Fruit fly (Drosophila melanogaster) whole organism, embryonic: ENCODE results near the gene AlaRS.

Source experiments
- CG12071 ChIP-seq: fragments of 200-800 bp; sonication (Bioruptor generic); optimal IDR thresholded peaks from 3 replicates; lab custom pipeline; 2018; ENCODE audit warnings: missing biosample characterization, mild to moderate bottlenecking, missing genetic modification characterization
- CG12219 ChIP-seq: fragments of 200-800 bp; sonication (Bioruptor generic); optimal IDR thresholded peaks from 3 replicates; lab custom pipeline; 2018; ENCODE audit warnings: missing biosample characterization, mild to moderate bottlenecking, missing genetic modification characterization
- CG12236 ChIP-seq: fragments of 200-800 bp; sonication (Bioruptor generic); optimal IDR thresholded peaks from 2 replicates; lab custom pipeline; 2016; ENCODE audit warnings: missing biosample characterization, missing genetic modification characterization
- CG14441 ChIP-seq: fragments of 200-800 bp; sonication (Bioruptor generic); IDR thresholded peaks from 2 replicates; pipeline ENCODE4 v1.3.6; 2022; ENCODE audit warnings: missing biosample characterization, missing genetic modification characterization
- CG15514 ChIP-seq: fragments of 200-800 bp; sonication (Bioruptor generic); optimal IDR thresholded peaks from 3 replicates; lab custom pipeline; 2017; ENCODE audit warnings: missing biosample characterization, missing genetic modification characterization, mild to moderate bottlenecking, moderate library complexity, missing genetic modification reagents
- CG17186 ChIP-seq: fragments of 200-800 bp; sonication (Bioruptor generic); optimal IDR thresholded peaks from 3 replicates; lab custom pipeline; 2017; ENCODE audit warnings: missing biosample characterization, missing genetic modification reagents, missing genetic modification characterization
- CG18262 ChIP-seq: fragments of 200-800 bp; optimal IDR thresholded peaks from 3 replicates; lab custom pipeline; 2019; ENCODE audit warnings: missing biosample characterization, mild to moderate bottlenecking, missing genetic modification characterization, moderate library complexity
- CG18599 ChIP-seq: fragments of 200-800 bp; sonication (Bioruptor generic); optimal IDR thresholded peaks from 3 replicates; lab custom pipeline; 2017; ENCODE audit warnings: missing biosample characterization, missing genetic modification characterization, mild to moderate bottlenecking, moderate library complexity, missing genetic modification reagents
- CG2199 ChIP-seq: fragments of 200-800 bp; sonication (Bioruptor generic); IDR thresholded peaks from 3 replicates; pipeline ENCODE4 v1.3.6; 2022; ENCODE audit warnings: missing biosample characterization, missing genetic modification characterization
- CG30403 ChIP-seq: fragments of 200-800 bp; sonication (Bioruptor generic); optimal IDR thresholded peaks from 3 replicates; lab custom pipeline; 2016; ENCODE audit warnings: missing biosample characterization, missing genetic modification characterization
- CG3281 ChIP-seq: fragments of 200-800 bp; sonication (Bioruptor generic); optimal IDR thresholded peaks from 3 replicates; lab custom pipeline; 2017; ENCODE audit warnings: missing biosample characterization, mild to moderate bottlenecking, missing genetic modification characterization
- CG3995 ChIP-seq: fragments of 200-800 bp; sonication (Bioruptor generic); optimal IDR thresholded peaks from 3 replicates; lab custom pipeline; 2016; ENCODE audit warnings: missing biosample characterization, missing genetic modification characterization
- CG7556 ChIP-seq: fragments of 200-800 bp; sonication (Bioruptor generic); optimal IDR thresholded peaks from 2 replicates; lab custom pipeline; 2017; ENCODE audit warnings: missing biosample characterization, mild to moderate bottlenecking, missing genetic modification characterization
- CG9437 ChIP-seq: fragments of 200-800 bp; sonication (Bioruptor generic); optimal IDR thresholded peaks from 2 replicates; lab custom pipeline; 2018; ENCODE audit warnings: missing biosample characterization, mild to moderate bottlenecking, missing genetic modification characterization
- CkIIα-i1 ChIP-seq: fragments of 200-800 bp; sonication (Bioruptor generic); IDR thresholded peaks from 2 replicates; pipeline ENCODE4 v1.3.6; 2022; ENCODE audit warnings: missing biosample characterization, missing genetic modification characterization
- D19A ChIP-seq: fragments of 200-800 bp; optimal IDR thresholded peaks from 3 replicates; lab custom pipeline; 2019; ENCODE audit warnings: missing biosample characterization, mild to moderate bottlenecking, missing genetic modification characterization, moderate library complexity
- Fer2 ChIP-seq: fragments of 200-800 bp; sonication (Bioruptor generic); optimal IDR thresholded peaks from 2 replicates; lab custom pipeline; 2018; ENCODE audit warnings: missing biosample characterization, mild to moderate bottlenecking, missing genetic modification characterization, moderate library complexity
- GATAe ChIP-seq: fragments of 200-800 bp; sonication (Bioruptor generic); conservative IDR thresholded peaks from 2 replicates; pipeline ENCODE4 v1.3.6; 2022; ENCODE audit warnings: missing biosample characterization, missing genetic modification characterization
- Gsc ChIP-seq: fragments of 200-800 bp; sonication (Bioruptor generic); IDR thresholded peaks from 2 replicates; pipeline ENCODE4 v1.3.6; 2022; ENCODE audit warnings: missing biosample characterization, missing genetic modification characterization
- HLHmδ ChIP-seq: fragments of 200-800 bp; sonication (Bioruptor generic); optimal IDR thresholded peaks from 2 replicates; lab custom pipeline; 2018; ENCODE audit warnings: missing biosample characterization, mild to moderate bottlenecking, missing genetic modification characterization, moderate library complexity
- HmgZ ChIP-seq: fragments of 200-800 bp; sonication (Bioruptor generic); optimal IDR thresholded peaks from 2 replicates; lab custom pipeline; 2018; ENCODE audit warnings: missing biosample characterization, mild to moderate bottlenecking, missing genetic modification characterization
- MBD-R2 ChIP-seq: fragments of 200-800 bp; sonication (Bioruptor generic); IDR thresholded peaks from 2 replicates; pipeline ENCODE4 v1.3.6; 2022; ENCODE audit warnings: missing biosample characterization, missing genetic modification characterization
- Poxn ChIP-seq: fragments of 200-800 bp; sonication (Bioruptor generic); IDR thresholded peaks from 2 replicates; pipeline ENCODE4 v1.3.6; 2022; ENCODE audit warnings: missing biosample characterization, missing genetic modification characterization
- Side ChIP-seq: fragments of 200-800 bp; sonication (Bioruptor generic); optimal IDR thresholded peaks from 2 replicates; lab custom pipeline; 2016; ENCODE audit warnings: missing biosample characterization, missing genetic modification characterization
- Six4 ChIP-seq: fragments of 200-800 bp; sonication (Bioruptor generic); optimal IDR thresholded peaks from 2 replicates; lab custom pipeline; 2016; ENCODE audit warnings: missing biosample characterization, missing genetic modification characterization
- Sox102F ChIP-seq: fragments of 200-800 bp; sonication (Bioruptor generic); optimal IDR thresholded peaks from 2 replicates; lab custom pipeline; 2018; ENCODE audit warnings: missing biosample characterization, mild to moderate bottlenecking, missing genetic modification characterization, moderate library complexity
- Ssrp ChIP-seq: fragments of 200-800 bp; sonication (Bioruptor generic); optimal IDR thresholded peaks from 2 replicates; lab custom pipeline; 2018; ENCODE audit warnings: missing biosample characterization, mild to moderate bottlenecking, missing genetic modification characterization, moderate library complexity
- Stat92E ChIP-seq, 3 experiments: fragments of >200 bp in 2 of 3; fragments of 200-800 bp in 1 of 3; sonication (Bioruptor generic) in 1 of 3; optimal IDR thresholded peaks; 2 replicates each; lab custom pipeline; 2017 to 2019; ENCODE audit warnings: missing biosample characterization in 3 of 3, missing genetic modification characterization in 3 of 3, mild to moderate bottlenecking in 1 of 3, moderate library complexity in 1 of 3
- amos ChIP-seq: fragments of 200-800 bp; sonication (Bioruptor generic); IDR thresholded peaks from 2 replicates; pipeline ENCODE4 v1.3.6; 2022; ENCODE audit warnings: missing biosample characterization, missing genetic modification characterization; ENCODE audit not compliant: partially characterized antibody
- aop ChIP-seq: fragments of 200-800 bp; sonication (Bioruptor generic); IDR thresholded peaks from 2 replicates; pipeline ENCODE4 v1.3.6; 2022; ENCODE audit warnings: missing biosample characterization, missing genetic modification characterization
- chif ChIP-seq, 2 experiments: fragments of 200-800 bp; sonication (Bioruptor generic); optimal IDR thresholded peaks; 3 replicates each; lab custom pipeline; 2016; ENCODE audit warnings: missing biosample characterization in 2 of 2, missing genetic modification characterization in 2 of 2
- dmrt99B ChIP-seq: fragments of 200-800 bp; sonication (Bioruptor generic); optimal IDR thresholded peaks from 2 replicates; lab custom pipeline; 2018; ENCODE audit warnings: missing biosample characterization, mild to moderate bottlenecking, missing genetic modification characterization, moderate library complexity
- eve ChIP-seq, 2 experiments: fragments of >200 bp; optimal IDR thresholded peaks; 2 replicates each; lab custom pipeline; 2017; ENCODE audit warnings: missing biosample characterization in 2 of 2, missing genetic modification characterization in 2 of 2
- grau ChIP-seq: fragments of 200-800 bp; optimal IDR thresholded peaks from 3 replicates; lab custom pipeline; 2019; ENCODE audit warnings: missing biosample characterization, mild to moderate bottlenecking, missing genetic modification characterization, moderate library complexity
- ind ChIP-seq: fragments of 200-800 bp; sonication (Bioruptor generic); optimal IDR thresholded peaks from 3 replicates; lab custom pipeline; 2016; ENCODE audit warnings: missing biosample characterization, missing genetic modification characterization
- org-1 ChIP-seq: fragments of 200-800 bp; sonication (Bioruptor generic); optimal IDR thresholded peaks from 2 replicates; lab custom pipeline; 2017; ENCODE audit warnings: missing biosample characterization, missing genetic modification characterization
- pfk ChIP-seq: fragments of 200-800 bp; sonication (Bioruptor generic); optimal IDR thresholded peaks from 2 replicates; lab custom pipeline; 2018; ENCODE audit warnings: missing biosample characterization, mild to moderate bottlenecking, missing genetic modification characterization, moderate library complexity
- pho ChIP-seq: fragments of 200-800 bp; sonication (Bioruptor generic); optimal IDR thresholded peaks from 2 replicates; lab custom pipeline; 2016; ENCODE audit warnings: missing biosample characterization, missing genetic modification characterization
- pnt ChIP-seq: fragments of 200-800 bp; sonication (Bioruptor generic); optimal IDR thresholded peaks from 3 replicates; lab custom pipeline; 2016; ENCODE audit warnings: missing biosample characterization, missing genetic modification characterization
- pros ChIP-seq: fragments of 200-800 bp; sonication (Bioruptor generic); optimal IDR thresholded peaks from 3 replicates; lab custom pipeline; 2019; ENCODE audit warnings: missing biosample characterization, mild to moderate bottlenecking, missing genetic modification characterization, moderate library complexity
- row ChIP-seq: fragments of 200-800 bp; sonication (Bioruptor generic); IDR thresholded peaks from 3 replicates; pipeline ENCODE4 v1.3.6; 2022; ENCODE audit warnings: missing biosample characterization, missing genetic modification characterization
- run ChIP-seq: fragments of 200-800 bp; sonication (Bioruptor generic); optimal IDR thresholded peaks from 3 replicates; lab custom pipeline; 2018; ENCODE audit warnings: missing biosample characterization, mild to moderate bottlenecking, missing genetic modification characterization
- sisA ChIP-seq: fragments of 200-800 bp; sonication (Bioruptor generic); IDR thresholded peaks from 2 replicates; pipeline ENCODE4 v1.3.6; 2022; ENCODE audit warnings: missing biosample characterization, missing genetic modification characterization
- ssp ChIP-seq: fragments of 200-800 bp; sonication (Bioruptor generic); IDR thresholded peaks from 2 replicates; pipeline ENCODE4 v1.3.6; 2022; ENCODE audit warnings: missing biosample characterization, missing genetic modification characterization
- unc-4 ChIP-seq: fragments of 200-800 bp; sonication (Bioruptor generic); IDR thresholded peaks from 2 replicates; pipeline ENCODE4 v1.3.6; 2022; ENCODE audit warnings: missing biosample characterization, missing genetic modification characterization; ENCODE audit not compliant: partially characterized antibody
- zen ChIP-seq: fragments of 200-800 bp; sonication (Bioruptor generic); optimal IDR thresholded peaks from 3 replicates; lab custom pipeline; 2018; ENCODE audit warnings: missing biosample characterization, mild to moderate bottlenecking, missing genetic modification characterization, moderate library complexity

Gene AlaRS

dm6 chr2L:8362273-8362954 is 19.1 kb downstream of the AlaRS start, which contains the start of gene CG7627 (continued):
- TF ChIP-seq CG12236 (no peak), eve (GFP tag; optimal IDR thresholded peaks at IDR 0.05; lab: Kevin White, UChicago) (peak in 1 of 2 experiments; percentile 82), D19A (tag; lab: Kevin White, UChicago) (peak; percentile 33), Fer2 (tag; lab: Kevin White, UChicago) (peak; percentile 58), unc-4 (GFP tag; lab: Robert Waterston, UW) (no peak), CG3995 (peak; percentile 7), Gsc (GFP tag; lab: Robert Waterston, UW) (no peak), CG3281 (GFP tag; lab: Kevin White, UChicago) (peak; percentile 81), sisA (GFP tag; lab: Robert Waterston, UW) (peak; percentile 79), CG7556 (GFP tag; lab: Kevin White, UChicago) (peak; percentile 85), Poxn (GFP tag; lab: Robert Waterston, UW) (peak; percentile 70), run (tag; lab: Kevin White, UChicago) (peak; percentile 35), Six4 (GFP tag; lab: Kevin White, UChicago) (peak; percentile 59), chif (GFP tag; optimal IDR thresholded peaks at IDR 0.05; lab: Kevin White, UChicago) (peak; percentile 56 to 76)

dm6 chr2L:8361204-8361952 is 20.2 kb downstream of the AlaRS start:
- no peak for TF ChIP-seq Stat92E (GFP tag; optimal IDR thresholded peaks at IDR 0.05; lab: Kevin White, UChicago)
- TF ChIP-seq grau, result peak; percentile 87
- no peak for TF ChIP-seq ssp (GFP tag; lab: Robert Waterston, UW)
- TF ChIP-seq HmgZ (tag; lab: Kevin White, UChicago), result no peak
- no peak for TF ChIP-seq CG15514 (GFP tag; lab: Kevin White, UChicago)
- peak; percentile 15 for TF ChIP-seq pho (GFP tag; lab: Kevin White, UChicago)
- no peak for TF ChIP-seq amos (GFP tag; lab: Robert Waterston, UW)
- TF ChIP-seq CG18262, result peak; percentile 43
- no peak for TF ChIP-seq CG14441 (GFP tag; lab: Robert Waterston, UW)
- peak; percentile 51 for TF ChIP-seq pros (GFP tag; lab: Kevin White, UChicago)
- no peak for TF ChIP-seq CkIIα-i1 (GFP tag; lab: Robert Waterston, UW)
- TF ChIP-seq CG12071 (GFP tag; lab: Kevin White, UChicago), result no peak
- no peak for TF ChIP-seq zen (tag; lab: Kevin White, UChicago)
- TF ChIP-seq MBD-R2 (GFP tag; lab: Robert Waterston, UW), result peak; percentile 20; the same call in 1 of the 2 replicates
- no peak for TF ChIP-seq CG17186 (GFP tag; lab: Kevin White, UChicago)
- peak; percentile 6 for TF ChIP-seq org-1
- TF ChIP-seq pfk (GFP tag; lab: Kevin White, UChicago), result peak; percentile 12
- no peak for TF ChIP-seq Side (GFP tag; lab: Kevin White, UChicago)
- TF ChIP-seq CG18599 (GFP tag; lab: Kevin White, UChicago), result peak; percentile 53
- peak; percentile 38; the same call in 1 of the 3 replicates for TF ChIP-seq CG2199 (GFP tag; lab: Robert Waterston, UW)
- TF ChIP-seq CG9437 (GFP tag; lab: Kevin White, UChicago), result no peak
- TF ChIP-seq CG12219 (GFP tag; lab: Kevin White, UChicago), result no peak
- peak; percentile 41; the same call in 2 of the 3 replicates for TF ChIP-seq row (GFP tag; lab: Robert Waterston, UW)
- peak; percentile 44 for TF ChIP-seq CG7556 (GFP tag; lab: Kevin White, UChicago)
- TF ChIP-seq aop (GFP tag; lab: Robert Waterston, UW), result no peak
- TF ChIP-seq GATAe (GFP tag; lab: Robert Waterston, UW), result no peak
- TF ChIP-seq sisA (GFP tag; lab: Robert Waterston, UW), result peak; percentile 44; the same call in 1 of the 2 replicates
- peak; percentile 17 for TF ChIP-seq Ssrp
- TF ChIP-seq ind (GFP tag; lab: Kevin White, UChicago), result peak; percentile 2
- no peak for TF ChIP-seq pnt
- peak; percentile 40 for TF ChIP-seq CG30403
- no peak for TF ChIP-seq HLHmδ
- peak; percentile 20 for TF ChIP-seq Sox102F (GFP tag; lab: Kevin White, UChicago)
- TF ChIP-seq dmrt99B, result peak; percentile 55
